Fruit fly (Drosophila melanogaster) whole organism, prepupa: ENCODE data around the gene Reph.

Experiments
- CG10669 ChIP-seq: fragments of 200-800 bp; sonication (Bioruptor generic); optimal IDR thresholded peaks from 3 replicates; lab custom pipeline; 2018; ENCODE audit warnings: missing biosample characterization, mild to moderate bottlenecking, missing genetic modification characterization, moderate library complexity
- CG11294 ChIP-seq: fragments of 200-800 bp; sonication (Bioruptor generic); IDR thresholded peaks from 2 replicates; pipeline ENCODE4 v1.3.6; 2022; ENCODE audit warnings: missing biosample characterization, missing genetic modification characterization
- CG11762 ChIP-seq: fragments of 200-800 bp; sonication (Bioruptor generic); optimal IDR thresholded peaks from 3 replicates; lab custom pipeline; 2016; ENCODE audit warnings: missing biosample characterization, missing genetic modification characterization; ENCODE audit not compliant: insufficient read depth
- CG11902 ChIP-seq: fragments of 200-800 bp; sonication (Bioruptor generic); optimal IDR thresholded peaks from 3 replicates; lab custom pipeline; 2016; ENCODE audit warnings: missing biosample characterization, missing genetic modification characterization
- CG15336 ChIP-seq: fragments of 200-800 bp; sonication (Bioruptor generic); IDR thresholded peaks from 2 replicates; pipeline ENCODE4 v1.3.6; 2022; ENCODE audit warnings: missing biosample characterization, missing genetic modification characterization
- CG1621 ChIP-seq: fragments of 200-800 bp; sonication (Bioruptor generic); optimal IDR thresholded peaks from 3 replicates; lab custom pipeline; 2018; ENCODE audit warnings: missing biosample characterization, mild to moderate bottlenecking, missing genetic modification characterization
- CG16779 ChIP-seq: fragments of 200-800 bp; sonication (Bioruptor generic); optimal IDR thresholded peaks from 3 replicates; lab custom pipeline; 2017; ENCODE audit warnings: missing biosample characterization, mild to moderate bottlenecking, missing genetic modification characterization
- CG3032 ChIP-seq: fragments of 200-800 bp; optimal IDR thresholded peaks from 2 replicates; lab custom pipeline; 2019; ENCODE audit warnings: missing biosample characterization, mild to moderate bottlenecking, missing genetic modification characterization, moderate library complexity
- CG3919 ChIP-seq: fragments of 200-800 bp; sonication (Bioruptor generic); optimal IDR thresholded peaks from 3 replicates; lab custom pipeline; 2016; ENCODE audit warnings: missing biosample characterization, missing genetic modification characterization
- CG4318 ChIP-seq: fragments of 200-800 bp; sonication (Bioruptor generic); optimal IDR thresholded peaks from 3 replicates; lab custom pipeline; 2017; ENCODE audit warnings: missing biosample characterization, mild to moderate bottlenecking, missing genetic modification characterization
- CG6163 ChIP-seq: fragments of 200-800 bp; sonication (Bioruptor generic); IDR thresholded peaks from 3 replicates; pipeline ENCODE4 v1.3.6; 2022; ENCODE audit warnings: missing biosample characterization, missing genetic modification characterization
- CG6276 ChIP-seq: fragments of 200-800 bp; sonication (Bioruptor generic); optimal IDR thresholded peaks from 2 replicates; lab custom pipeline; 2017; ENCODE audit warnings: missing biosample characterization, mild to moderate bottlenecking, missing genetic modification characterization
- CG6792 ChIP-seq: fragments of 200-800 bp; sonication (Bioruptor generic); optimal IDR thresholded peaks from 3 replicates; lab custom pipeline; 2016; ENCODE audit warnings: missing biosample characterization, missing genetic modification characterization
- CG6808 ChIP-seq: fragments of 200-800 bp; sonication (Bioruptor generic); optimal IDR thresholded peaks from 3 replicates; lab custom pipeline; 2017; ENCODE audit warnings: missing biosample characterization, missing genetic modification characterization, mild to moderate bottlenecking, moderate library complexity, missing genetic modification reagents
- CG8319 ChIP-seq: fragments of 200-800 bp; sonication (Bioruptor generic); optimal IDR thresholded peaks from 3 replicates; lab custom pipeline; 2016; ENCODE audit warnings: missing biosample characterization, missing genetic modification characterization
- CG8632 ChIP-seq: fragments of 200-800 bp; sonication (Bioruptor generic); optimal IDR thresholded peaks from 3 replicates; lab custom pipeline; 2016; ENCODE audit warnings: missing biosample characterization, missing genetic modification characterization
- CG9139 ChIP-seq: fragments of 200-800 bp; sonication (Bioruptor generic); optimal IDR thresholded peaks from 3 replicates; lab custom pipeline; 2017; ENCODE audit warnings: missing biosample characterization, mild to moderate bottlenecking, missing genetic modification characterization
- Eip75B ChIP-seq: fragments of 200-800 bp; sonication (Bioruptor generic); optimal IDR thresholded peaks from 3 replicates; lab custom pipeline; 2016; ENCODE audit warnings: missing biosample characterization, missing genetic modification characterization
- Eip78C ChIP-seq: fragments of 200-800 bp; sonication (Bioruptor generic); peaks from one replicate; lab custom pipeline; 2016; ENCODE audit warnings: missing biosample characterization, missing genetic modification characterization
- Ets21C ChIP-seq: fragments of 200-800 bp; sonication (Bioruptor generic); optimal IDR thresholded peaks from 3 replicates; lab custom pipeline; 2016; ENCODE audit warnings: missing biosample characterization, missing genetic modification characterization
- Ets96B ChIP-seq: fragments of 200-800 bp; optimal IDR thresholded peaks from 2 replicates; lab custom pipeline; 2019; ENCODE audit warnings: missing biosample characterization, mild to moderate bottlenecking, missing genetic modification characterization, moderate library complexity
- Gug ChIP-seq: fragments of 200-800 bp; sonication (Bioruptor generic); IDR thresholded peaks from 2 replicates; pipeline ENCODE4 v1.3.6; 2022; ENCODE audit warnings: missing biosample characterization, missing genetic modification characterization
- Hr38 ChIP-seq: sonication (Bioruptor generic); optimal IDR thresholded peaks from 2 replicates; lab custom pipeline; 2016; ENCODE audit warnings: missing biosample characterization, missing genetic modification characterization
- Hr39 ChIP-seq: fragments of 200-800 bp; sonication (Bioruptor generic); optimal IDR thresholded peaks from 2 replicates; lab custom pipeline; 2016; ENCODE audit warnings: missing biosample characterization, missing genetic modification characterization
- Hr4 ChIP-seq: fragments of 200-800 bp; sonication (Bioruptor generic); optimal IDR thresholded peaks from 3 replicates; lab custom pipeline; 2016; ENCODE audit warnings: missing biosample characterization, missing genetic modification characterization
- Lpt ChIP-seq: fragments of 200-800 bp; sonication (Bioruptor generic); optimal IDR thresholded peaks from 3 replicates; lab custom pipeline; 2016; ENCODE audit warnings: missing biosample characterization, missing genetic modification characterization
- Sox102F ChIP-seq: fragments of 200-800 bp; sonication (Bioruptor generic); optimal IDR thresholded peaks from 2 replicates; lab custom pipeline; 2016; ENCODE audit warnings: missing biosample characterization, mild to moderate bottlenecking, missing genetic modification characterization
- Sox14 ChIP-seq: fragments of 200-800 bp; sonication (Bioruptor generic); optimal IDR thresholded peaks from 3 replicates; lab custom pipeline; 2016; ENCODE audit warnings: missing biosample characterization, missing genetic modification characterization
- achi ChIP-seq: fragments of 200-800 bp; sonication (Bioruptor generic); optimal IDR thresholded peaks from 3 replicates; lab custom pipeline; 2016; ENCODE audit warnings: missing biosample characterization, missing genetic modification characterization
- acj6 ChIP-seq: fragments of 200-800 bp; sonication (Bioruptor generic); optimal IDR thresholded peaks from 3 replicates; lab custom pipeline; 2016; ENCODE audit warnings: missing biosample characterization, missing genetic modification characterization
- cyc ChIP-seq: fragments of 200-800 bp; sonication (Bioruptor generic); optimal IDR thresholded peaks from 3 replicates; lab custom pipeline; 2016; ENCODE audit warnings: missing biosample characterization, missing genetic modification characterization
- eg ChIP-seq: fragments of 200-800 bp; sonication (Bioruptor generic); IDR thresholded peaks from 3 replicates; pipeline ENCODE4 v1.3.6; 2022; ENCODE audit warnings: missing biosample characterization, missing genetic modification characterization
- fd59A ChIP-seq: fragments of 200-800 bp; sonication (Bioruptor generic); optimal IDR thresholded peaks from 2 replicates; lab custom pipeline; 2017; ENCODE audit warnings: missing biosample characterization, mild to moderate bottlenecking, missing genetic modification characterization, missing genetic modification reagents
- fd85E ChIP-seq: fragments of 200-800 bp; sonication (Bioruptor generic); optimal IDR thresholded peaks from 3 replicates; lab custom pipeline; 2016; ENCODE audit warnings: missing biosample characterization, missing genetic modification characterization
- fkh ChIP-seq: fragments of 200-800 bp; sonication (Bioruptor generic); optimal IDR thresholded peaks from 3 replicates; lab custom pipeline; 2017; ENCODE audit warnings: missing biosample characterization, mild to moderate bottlenecking, missing genetic modification characterization, moderate library complexity
- lz ChIP-seq: fragments of 200-800 bp; sonication (Bioruptor generic); optimal IDR thresholded peaks from 3 replicates; lab custom pipeline; 2016; ENCODE audit warnings: missing biosample characterization, missing genetic modification characterization
- net ChIP-seq: fragments of 200-800 bp; sonication (Bioruptor generic); optimal IDR thresholded peaks from 3 replicates; lab custom pipeline; 2016; ENCODE audit warnings: missing biosample characterization, missing genetic modification characterization
- pdm3 ChIP-seq: fragments of 200-800 bp; sonication (Bioruptor generic); optimal IDR thresholded peaks from 3 replicates; lab custom pipeline; 2016; ENCODE audit warnings: missing biosample characterization, missing genetic modification characterization
- salr ChIP-seq, 2 experiments: fragments of 200-800 bp; sonication (Bioruptor generic); optimal IDR thresholded peaks; 3 replicates each; lab custom pipeline; 2016 to 2018; ENCODE audit warnings: missing biosample characterization in 2 of 2, missing genetic modification characterization in 2 of 2, mild to moderate bottlenecking in 1 of 2
- ss ChIP-seq, 2 experiments: fragments of 200-800 bp; sonication (Bioruptor generic); optimal IDR thresholded peaks; 2 replicates in 1 of 2; 3 replicates in 1 of 2; lab custom pipeline; 2017 to 2018; ENCODE audit warnings: mild to moderate bottlenecking in 2 of 2, missing biosample characterization in 2 of 2, missing genetic modification characterization in 2 of 2, moderate library complexity in 1 of 2
- topi ChIP-seq: fragments of 200-800 bp; sonication (Bioruptor generic); optimal IDR thresholded peaks from 3 replicates; lab custom pipeline; 2016; ENCODE audit warnings: missing biosample characterization, missing genetic modification characterization

The Reph gene

DNA sequence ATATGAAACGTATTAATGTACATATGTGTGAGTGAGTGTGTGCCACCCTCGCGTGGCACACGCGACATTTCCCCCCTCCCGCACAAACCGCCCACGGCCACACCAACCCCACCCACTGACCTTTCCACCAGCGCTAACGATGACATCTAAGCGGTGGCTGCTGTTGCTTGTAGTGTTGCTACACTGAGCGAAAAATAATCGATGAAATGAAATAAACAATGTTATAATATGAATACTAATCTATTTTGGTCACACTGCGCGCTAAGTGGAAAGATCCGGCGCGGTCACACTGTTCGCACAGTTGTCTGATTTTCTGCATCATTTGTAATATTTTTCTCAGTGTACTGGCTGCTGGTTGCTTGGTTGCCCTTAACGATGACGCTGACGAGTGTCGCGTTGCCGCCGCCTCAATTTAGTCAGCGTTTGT lies 28.9 kb downstream of the Reph start (continued):
- TF ChIP-seq Eip75B (GFP tag; lab: Kevin White, UChicago) (peak; percentile 54), acj6 (GFP tag; lab: Kevin White, UChicago) (peak; percentile 50), topi (GFP tag; lab: Kevin White, UChicago) (peak; percentile 72), CG4318 (peak; percentile 15), net (GFP tag; lab: Kevin White, UChicago) (peak; percentile 46), ss (GFP tag; optimal IDR thresholded peaks at IDR 0.05; lab: Kevin White, UChicago) (peak; percentile 72 to 94), Lpt (peak; percentile 8), Hr38 (no peak), CG15336 (GFP tag; lab: Robert Waterston, UW) (0 out of 2 replicates have a peak, but pooled peaks have one; percentile 26), CG3032 (peak; percentile 55), CG1621 (tag; lab: Kevin White, UChicago) (peak; percentile 59), fd59A (GFP tag; lab: Kevin White, UChicago) (peak; percentile 56)

DNA sequence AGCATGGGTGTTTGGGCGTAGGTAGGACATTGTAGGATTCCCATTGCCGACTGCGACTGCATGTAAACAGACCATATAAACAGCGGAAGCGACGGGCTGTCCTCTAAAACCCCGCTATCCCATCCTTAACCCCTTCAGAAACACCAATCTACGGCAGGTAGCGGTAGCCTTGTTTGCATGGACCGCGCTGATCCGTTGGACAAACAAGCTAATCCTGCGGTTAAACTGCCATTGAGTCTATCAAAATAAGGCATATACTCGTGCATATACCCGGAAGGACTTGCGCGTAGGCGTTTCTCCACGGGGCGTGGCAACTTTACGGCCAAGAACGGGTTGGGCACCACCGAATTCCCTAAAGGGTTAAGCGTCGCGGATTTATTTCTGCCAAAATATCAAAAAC lies 30.6 kb downstream of the Reph start:
- TF ChIP-seq Sox102F (GFP tag; lab: Kevin White, UChicago) (no peak), CG6792 (GFP tag; lab: Kevin White, UChicago) (no peak)

DNA sequence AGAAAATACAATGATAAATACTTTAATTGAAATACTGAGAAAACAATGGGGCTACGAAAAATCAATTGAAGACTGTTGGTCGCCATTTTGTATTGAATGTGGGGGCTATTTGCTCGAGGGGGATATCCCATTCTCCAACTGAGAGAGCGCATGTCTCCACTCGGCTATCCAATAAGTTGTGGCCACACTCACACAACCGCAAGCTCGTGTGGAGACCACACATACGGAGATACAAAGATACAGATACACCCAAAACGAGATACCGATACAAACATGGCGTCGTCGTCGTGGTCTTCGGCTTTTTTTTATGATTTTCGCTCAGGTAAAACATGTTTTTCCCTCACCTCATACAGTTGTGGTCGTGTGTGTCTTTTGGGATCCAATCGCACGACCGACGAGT lies 31.9 kb downstream of the Reph start:
- TF ChIP-seq CG6163 (GFP tag; lab: Robert Waterston, UW) = peak; percentile 71; the same call in 2 of the 3 replicates
- no peak for TF ChIP-seq CG11294
- no peak for TF ChIP-seq CG3919
- peak; percentile 43 for TF ChIP-seq Eip78C (GFP tag; lab: Kevin White, UChicago)
- TF ChIP-seq ss (GFP tag; optimal IDR thresholded peaks at IDR 0.05; lab: Kevin White, UChicago) = peak in 1 of 2 experiments; percentile 2
- peak; percentile 28 for TF ChIP-seq fkh (GFP tag; lab: Kevin White, UChicago)

DNA sequence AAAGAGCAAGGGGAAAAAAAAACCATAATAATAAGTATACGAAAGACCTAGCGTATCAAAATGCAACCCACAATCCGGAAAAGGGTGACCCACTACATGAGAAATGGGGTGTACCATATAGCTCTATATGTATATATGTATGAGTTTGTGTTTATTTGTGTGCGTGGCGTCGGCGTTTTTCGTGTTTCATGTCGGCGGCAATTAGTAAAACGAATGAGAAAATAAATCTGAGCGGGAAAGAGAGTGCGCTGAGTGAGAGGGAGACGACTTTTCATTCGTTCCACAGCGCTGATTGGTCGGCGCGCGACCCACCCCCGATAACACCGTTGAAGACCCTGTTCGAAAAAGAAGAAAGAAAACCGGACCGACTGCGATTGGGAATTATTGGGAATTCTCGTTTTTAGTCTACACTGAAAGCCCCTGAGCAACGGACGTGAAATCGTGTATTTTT lies 33.1 kb downstream of the Reph start, which contains the start of gene slp2:
Gene slp2, plus strand, starts transcription at position 401 of the 451 bp plus-strand sequence.
- no peak for TF ChIP-seq ss (GFP tag; optimal IDR thresholded peaks at IDR 0.05; lab: Kevin White, UChicago)
- TF ChIP-seq CG9139 (GFP tag; lab: Kevin White, UChicago) = no peak
- peak; percentile 21 for TF ChIP-seq Eip78C (GFP tag; lab: Kevin White, UChicago)
- no peak for TF ChIP-seq fd85E (GFP tag; lab: Kevin White, UChicago)
- TF ChIP-seq CG15336 (GFP tag; lab: Robert Waterston, UW) = 0 out of 2 replicates have a peak, but pooled peaks have one; percentile 13
- 0 out of 3 replicates have a peak, but pooled peaks have one; percentile 14 for TF ChIP-seq eg (GFP tag; lab: Robert Waterston, UW)
- no peak for TF ChIP-seq Ets96B (tag; lab: Kevin White, UChicago)
- no peak for TF ChIP-seq Sox102F (GFP tag; lab: Kevin White, UChicago)
- TF ChIP-seq Sox14 (GFP tag; lab: Kevin White, UChicago) = no peak
- TF ChIP-seq, all 60 proteins: peak for 3

DNA sequence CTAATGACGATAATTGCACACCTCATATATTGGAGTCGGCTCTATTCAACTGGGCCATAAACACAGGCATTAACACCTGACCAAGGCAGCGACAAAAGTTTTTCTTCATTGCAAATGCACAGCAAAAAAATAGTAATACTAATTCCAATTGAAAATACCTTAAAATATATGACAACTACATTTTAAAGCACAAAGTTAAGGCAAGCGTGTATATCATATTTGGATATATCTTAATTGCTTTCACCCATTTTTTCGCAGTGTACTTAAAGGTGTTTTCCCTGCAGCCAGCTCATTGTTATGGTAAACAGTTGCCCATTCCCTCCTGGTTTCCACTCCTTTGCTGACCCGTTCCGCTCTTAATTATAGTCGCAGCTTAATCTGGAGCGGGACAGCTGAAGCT lies 37.6 kb downstream of the Reph start:
- no peak for TF ChIP-seq Gug
- TF ChIP-seq acj6 (GFP tag; lab: Kevin White, UChicago) = no peak
- TF ChIP-seq CG8632 (GFP tag; lab: Kevin White, UChicago) = no peak
- TF ChIP-seq fkh (GFP tag; lab: Kevin White, UChicago) = no peak
- TF ChIP-seq lz (GFP tag; lab: Kevin White, UChicago) = no peak
- peak; percentile 32 for TF ChIP-seq Ets96B (tag; lab: Kevin White, UChicago)
- no peak for TF ChIP-seq fd85E (GFP tag; lab: Kevin White, UChicago)
- no peak for TF ChIP-seq salr (GFP tag; optimal IDR thresholded peaks at IDR 0.05; lab: Kevin White, UChicago)
- TF ChIP-seq CG3032 = peak; percentile 18
- no peak for TF ChIP-seq CG16779 (tag; lab: Kevin White, UChicago)
- TF ChIP-seq ss (GFP tag; optimal IDR thresholded peaks at IDR 0.05; lab: Kevin White, UChicago) = no peak
- TF ChIP-seq CG8319 (GFP tag; lab: Kevin White, UChicago) = peak; percentile 2
- no peak for TF ChIP-seq Hr4
- no peak for TF ChIP-seq CG15336 (GFP tag; lab: Robert Waterston, UW)
- TF ChIP-seq Hr39 (GFP tag; lab: Kevin White, UChicago) = no peak
- TF ChIP-seq CG1621 (tag; lab: Kevin White, UChicago) = no peak
- TF ChIP-seq Lpt = no peak
- no peak for TF ChIP-seq Hr38
- no peak for TF ChIP-seq Sox14 (GFP tag; lab: Kevin White, UChicago)
- TF ChIP-seq net (GFP tag; lab: Kevin White, UChicago) = no peak
- no peak for TF ChIP-seq Ets21C
- TF ChIP-seq cyc (GFP tag; lab: Kevin White, UChicago) = no peak
- TF ChIP-seq CG9139 (GFP tag; lab: Kevin White, UChicago) = no peak
- no peak for TF ChIP-seq CG6276
- TF ChIP-seq CG10669 (GFP tag; lab: Kevin White, UChicago) = peak; percentile 18
- peak; percentile 8 for TF ChIP-seq achi (GFP tag; lab: Kevin White, UChicago)
- TF ChIP-seq fd59A (GFP tag; lab: Kevin White, UChicago) = no peak
- peak; percentile 10 for TF ChIP-seq CG6808
- no peak for TF ChIP-seq pdm3 (GFP tag; lab: Kevin White, UChicago)
- no peak for TF ChIP-seq CG11902 (GFP tag; lab: Kevin White, UChicago)
- TF ChIP-seq CG11762 (GFP tag; lab: Kevin White, UChicago) = no peak
